Fruit fly (Drosophila melanogaster) whole organism, embryonic: ENCODE data around the gene Usp8.

Source experiments
- Bdp1 ChIP-seq: fragments of 200-800 bp; sonication (Bioruptor generic); optimal IDR thresholded peaks from 3 replicates; lab custom pipeline; 2016; ENCODE audit warnings: missing biosample characterization, missing genetic modification characterization
- CG10321 ChIP-seq: fragments of 200-800 bp; sonication (Bioruptor generic); IDR thresholded peaks from 2 replicates; pipeline ENCODE4 v1.3.6; 2022; ENCODE audit warnings: missing biosample characterization, missing genetic modification characterization
- CG10565 ChIP-seq: fragments of 200-800 bp; sonication (Bioruptor generic); optimal IDR thresholded peaks from 3 replicates; lab custom pipeline; 2016; ENCODE audit warnings: missing biosample characterization, mild to moderate bottlenecking, missing genetic modification characterization
- CG11504 ChIP-seq: fragments of 200-800 bp; sonication (Bioruptor generic); optimal IDR thresholded peaks from 3 replicates; lab custom pipeline; 2019; ENCODE audit warnings: missing biosample characterization, mild to moderate bottlenecking, missing genetic modification characterization, moderate library complexity
- CG12236 ChIP-seq: fragments of 200-800 bp; sonication (Bioruptor generic); optimal IDR thresholded peaks from 2 replicates; lab custom pipeline; 2016; ENCODE audit warnings: missing biosample characterization, missing genetic modification characterization
- CG12299 ChIP-seq: fragments of 200-800 bp; sonication (Bioruptor generic); optimal IDR thresholded peaks from 2 replicates; lab custom pipeline; 2018; ENCODE audit warnings: missing biosample characterization, mild to moderate bottlenecking, missing genetic modification characterization
- CG12769 ChIP-seq: fragments of 200-800 bp; sonication (Bioruptor generic); optimal IDR thresholded peaks from 2 replicates; lab custom pipeline; 2019; ENCODE audit warnings: missing biosample characterization, mild to moderate bottlenecking, missing genetic modification characterization, moderate library complexity
- CG13424 ChIP-seq: fragments of 200-800 bp; sonication (Bioruptor generic); optimal IDR thresholded peaks from 2 replicates; lab custom pipeline; 2019; ENCODE audit warnings: missing biosample characterization, mild to moderate bottlenecking, missing genetic modification characterization, moderate library complexity
- CG15479 ChIP-seq: fragments of 200-800 bp; sonication (Bioruptor generic); optimal IDR thresholded peaks from 3 replicates; lab custom pipeline; 2019; ENCODE audit warnings: missing biosample characterization, mild to moderate bottlenecking, missing genetic modification characterization, moderate library complexity
- CG17359 ChIP-seq: fragments of 200-800 bp; sonication (Bioruptor generic); optimal IDR thresholded peaks from 3 replicates; lab custom pipeline; 2018; ENCODE audit warnings: missing biosample characterization, mild to moderate bottlenecking, missing genetic modification characterization, moderate library complexity
- CG30020 ChIP-seq: fragments of 200-800 bp; optimal IDR thresholded peaks from 2 replicates; lab custom pipeline; 2019; ENCODE audit warnings: missing biosample characterization, mild to moderate bottlenecking, missing genetic modification characterization, moderate library complexity
- CG31388 ChIP-seq: fragments of 200-800 bp; sonication (Bioruptor generic); optimal IDR thresholded peaks from 2 replicates; lab custom pipeline; 2016; ENCODE audit warnings: missing biosample characterization, missing genetic modification characterization
- CG4730 ChIP-seq: fragments of 200-800 bp; sonication (Bioruptor generic); IDR thresholded peaks from 2 replicates; pipeline ENCODE4 v1.3.6; 2022; ENCODE audit warnings: missing biosample characterization, missing genetic modification characterization
- CG4854 ChIP-seq: fragments of 200-800 bp; sonication (Bioruptor generic); optimal IDR thresholded peaks from 2 replicates; lab custom pipeline; 2016; ENCODE audit warnings: missing biosample characterization, missing genetic modification characterization, inconsistent platforms
- CG7786 ChIP-seq: fragments of 200-800 bp; sonication (Bioruptor generic); optimal IDR thresholded peaks from 2 replicates; lab custom pipeline; 2016; ENCODE audit warnings: missing biosample characterization, missing genetic modification characterization
- CG7839 ChIP-seq: fragments of 200-800 bp; sonication (Bioruptor generic); optimal IDR thresholded peaks from 3 replicates; lab custom pipeline; 2018; ENCODE audit warnings: missing biosample characterization, mild to moderate bottlenecking, missing genetic modification characterization, moderate library complexity
- CG7928 ChIP-seq: fragments of 200-800 bp; sonication (Bioruptor generic); optimal IDR thresholded peaks from 2 replicates; lab custom pipeline; 2017; ENCODE audit warnings: missing biosample characterization, mild to moderate bottlenecking, missing genetic modification characterization
- CG7987 ChIP-seq: fragments of 200-800 bp; sonication (Bioruptor generic); optimal IDR thresholded peaks from 2 replicates; lab custom pipeline; 2018; ENCODE audit warnings: missing biosample characterization, mild to moderate bottlenecking, missing genetic modification characterization, moderate library complexity
- CG8089 ChIP-seq: fragments of 200-800 bp; sonication (Bioruptor generic); optimal IDR thresholded peaks from 3 replicates; lab custom pipeline; 2016; ENCODE audit warnings: missing biosample characterization, missing genetic modification characterization
- CoRest ChIP-seq: fragments of 200-800 bp; sonication (Bioruptor generic); optimal IDR thresholded peaks from 3 replicates; lab custom pipeline; 2018; ENCODE audit warnings: missing biosample characterization, mild to moderate bottlenecking, missing genetic modification characterization, moderate library complexity
- Doc3 ChIP-seq: fragments of 200-800 bp; sonication (Bioruptor generic); IDR thresholded peaks from 3 replicates; pipeline ENCODE4 v1.3.6; 2022; ENCODE audit warnings: missing biosample characterization, missing genetic modification characterization; ENCODE audit not compliant: partially characterized antibody
- E2f2 ChIP-seq: fragments of 200-800 bp; sonication (Bioruptor generic); IDR thresholded peaks from 2 replicates; pipeline ENCODE4 v1.3.6; 2022; ENCODE audit warnings: missing biosample characterization, missing genetic modification characterization
- Ets65A ChIP-seq: fragments of 200-800 bp; sonication (Bioruptor generic); peaks from one replicate; lab custom pipeline; 2016; ENCODE audit warnings: missing biosample characterization, missing genetic modification characterization
- Fer2 ChIP-seq: fragments of 200-800 bp; sonication (Bioruptor generic); optimal IDR thresholded peaks from 2 replicates; lab custom pipeline; 2018; ENCODE audit warnings: missing biosample characterization, mild to moderate bottlenecking, missing genetic modification characterization, moderate library complexity
- HLH3B ChIP-seq: fragments of 200-800 bp; sonication (Bioruptor generic); IDR thresholded peaks from 2 replicates; pipeline ENCODE4 v1.3.6; 2022; ENCODE audit warnings: missing biosample characterization, missing genetic modification characterization
- HLH4C ChIP-seq: fragments of 200-800 bp; sonication (Bioruptor generic); IDR thresholded peaks from 3 replicates; pipeline ENCODE4 v1.3.6; 2022; ENCODE audit warnings: missing biosample characterization, missing genetic modification characterization; ENCODE audit not compliant: partially characterized antibody
- Hr39 ChIP-seq: fragments of >200 bp; optimal IDR thresholded peaks from 2 replicates; lab custom pipeline; 2017
- Hr51 ChIP-seq, 2 experiments: fragments of 200-800 bp; sonication (Bioruptor generic); optimal IDR thresholded peaks; 2 replicates in 1 of 2; 3 replicates in 1 of 2; lab custom pipeline; 2016 to 2018; ENCODE audit warnings: missing biosample characterization in 2 of 2, missing genetic modification characterization in 2 of 2, mild to moderate bottlenecking in 1 of 2, moderate library complexity in 1 of 2
- Jarid2 ChIP-seq: fragments of 200-800 bp; sonication (Bioruptor generic); optimal IDR thresholded peaks from 3 replicates; lab custom pipeline; 2017; ENCODE audit warnings: mild to moderate bottlenecking, missing biosample characterization, missing genetic modification reagents, missing genetic modification characterization
- Nf-YB ChIP-seq: fragments of 200-800 bp; sonication (Bioruptor generic); optimal IDR thresholded peaks from 3 replicates; lab custom pipeline; 2019; ENCODE audit warnings: missing biosample characterization, mild to moderate bottlenecking, missing genetic modification characterization, moderate library complexity
- PHDP ChIP-seq: fragments of 200-800 bp; sonication (Bioruptor generic); optimal IDR thresholded peaks from 3 replicates; lab custom pipeline; 2018; ENCODE audit warnings: missing biosample characterization, mild to moderate bottlenecking, missing genetic modification characterization, moderate library complexity
- Sox100B ChIP-seq: fragments of 200-800 bp; sonication (Bioruptor generic); optimal IDR thresholded peaks from 3 replicates; lab custom pipeline; 2018; ENCODE audit warnings: missing biosample characterization, mild to moderate bottlenecking, missing genetic modification characterization
- Sry-β ChIP-seq: fragments of 200-800 bp; sonication (Bioruptor generic); optimal IDR thresholded peaks from 2 replicates; lab custom pipeline; 2018; ENCODE audit warnings: missing biosample characterization, mild to moderate bottlenecking, missing genetic modification characterization, moderate library complexity
- Stat92E ChIP-seq, 3 experiments: fragments of >200 bp in 2 of 3; fragments of 200-800 bp in 1 of 3; sonication (Bioruptor generic) in 1 of 3; optimal IDR thresholded peaks; 2 replicates each; lab custom pipeline; 2017 to 2019; ENCODE audit warnings: missing biosample characterization in 3 of 3, missing genetic modification characterization in 3 of 3, mild to moderate bottlenecking in 1 of 3, moderate library complexity in 1 of 3
- YL-1 ChIP-seq: fragments of 200-800 bp; sonication (Bioruptor generic); optimal IDR thresholded peaks from 3 replicates; lab custom pipeline; 2017; ENCODE audit warnings: missing biosample characterization, mild to moderate bottlenecking, missing genetic modification characterization
- chif ChIP-seq, 2 experiments: fragments of 200-800 bp; sonication (Bioruptor generic); optimal IDR thresholded peaks; 3 replicates each; lab custom pipeline; 2016; ENCODE audit warnings: missing biosample characterization in 2 of 2, missing genetic modification characterization in 2 of 2
- ci ChIP-seq: fragments of 200-800 bp; sonication (Bioruptor generic); IDR thresholded peaks from 3 replicates; pipeline ENCODE4 v1.3.6; 2022; ENCODE audit warnings: missing biosample characterization, missing genetic modification characterization
- ftz-f1 ChIP-seq: fragments of 200-800 bp; sonication (Bioruptor generic); optimal IDR thresholded peaks from 2 replicates; lab custom pipeline; 2016; ENCODE audit warnings: missing biosample characterization, missing genetic modification characterization
- kah ChIP-seq: fragments of 200-800 bp; sonication (Bioruptor generic); optimal IDR thresholded peaks from 2 replicates; lab custom pipeline; 2018; ENCODE audit warnings: missing biosample characterization, mild to moderate bottlenecking, missing genetic modification characterization
- knrl ChIP-seq: fragments of 200-800 bp; sonication (Bioruptor generic); IDR thresholded peaks from 3 replicates; pipeline ENCODE4 v1.3.6; 2022; ENCODE audit warnings: missing biosample characterization, missing genetic modification characterization; ENCODE audit not compliant: partially characterized antibody
- maf-S ChIP-seq: fragments of 200-800 bp; sonication (Bioruptor generic); optimal IDR thresholded peaks from 2 replicates; lab custom pipeline; 2016; ENCODE audit warnings: missing biosample characterization, missing genetic modification characterization
- mam ChIP-seq: fragments of 200-800 bp; sonication (Bioruptor generic); optimal IDR thresholded peaks from 3 replicates; lab custom pipeline; 2016; ENCODE audit warnings: missing biosample characterization, missing genetic modification characterization
- nerfin-1 ChIP-seq: fragments of 200-800 bp; sonication (Bioruptor generic); optimal IDR thresholded peaks from 3 replicates; lab custom pipeline; 2019; ENCODE audit warnings: missing biosample characterization, mild to moderate bottlenecking, missing genetic modification characterization, moderate library complexity
- p53 ChIP-seq: fragments of 200-800 bp; sonication (Bioruptor generic); optimal IDR thresholded peaks from 2 replicates; lab custom pipeline; 2016; ENCODE audit warnings: missing biosample characterization, missing genetic modification characterization
- peb ChIP-seq: fragments of 200-800 bp; sonication (Bioruptor generic); IDR thresholded peaks from 2 replicates; pipeline ENCODE4 v1.3.6; 2022; ENCODE audit warnings: missing biosample characterization, missing genetic modification characterization
- pros ChIP-seq: fragments of 200-800 bp; sonication (Bioruptor generic); optimal IDR thresholded peaks from 3 replicates; lab custom pipeline; 2019; ENCODE audit warnings: missing biosample characterization, mild to moderate bottlenecking, missing genetic modification characterization, moderate library complexity
- scrt ChIP-seq: fragments of 200-800 bp; sonication (Bioruptor generic); optimal IDR thresholded peaks from 2 replicates; lab custom pipeline; 2018; ENCODE audit warnings: missing biosample characterization, mild to moderate bottlenecking, missing genetic modification characterization, moderate library complexity
- shn ChIP-seq: fragments of 200-800 bp; sonication (Bioruptor generic); optimal IDR thresholded peaks from 3 replicates; lab custom pipeline; 2016; ENCODE audit warnings: missing biosample characterization, missing genetic modification characterization
- sob ChIP-seq: fragments of 200-800 bp; sonication (Bioruptor generic); IDR thresholded peaks from 2 replicates; pipeline ENCODE4 v1.3.6; 2022; ENCODE audit warnings: missing biosample characterization, missing genetic modification characterization
- usp ChIP-seq: fragments of >200 bp; optimal IDR thresholded peaks from 2 replicates; lab custom pipeline; 2017; ENCODE audit warnings: missing biosample characterization, missing genetic modification characterization
- vfl ChIP-seq: fragments of 200-800 bp; sonication (Bioruptor generic); optimal IDR thresholded peaks from 2 replicates; lab custom pipeline; 2016; ENCODE audit warnings: missing biosample characterization, missing genetic modification characterization

The Usp8 gene

DNA sequence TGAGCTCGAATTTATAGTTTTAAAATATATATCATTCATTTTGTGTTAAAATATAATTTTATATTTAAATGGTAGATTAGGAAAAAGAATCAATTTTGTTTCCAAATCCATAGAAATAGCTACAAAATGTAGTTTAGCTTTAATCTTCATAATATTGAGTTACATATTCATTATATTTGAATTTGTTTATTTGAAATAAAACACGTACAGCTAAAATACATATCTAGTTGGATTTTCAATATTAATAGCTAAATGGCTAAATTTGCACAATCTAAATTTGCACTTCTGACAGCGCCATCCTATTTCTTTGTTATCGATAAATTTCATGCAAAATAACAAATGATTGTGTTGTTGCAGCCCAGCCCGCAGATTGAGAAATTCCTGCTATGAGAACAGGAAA is at the start of gene Usp8 (continued):
- TF ChIP-seq CG7839: no peak
- TF ChIP-seq p53 (GFP tag; lab: Kevin White, UChicago): no peak
- no peak for TF ChIP-seq Hr39
- TF ChIP-seq E2f2 (GFP tag; lab: Robert Waterston, UW): peak; percentile 14; the same call in 1 of the 2 replicates
- no peak for TF ChIP-seq scrt (GFP tag; lab: Kevin White, UChicago)
- TF ChIP-seq Nf-YB: no peak
- TF ChIP-seq PHDP: peak; percentile 8
- TF ChIP-seq CG4854: no peak
- no peak for TF ChIP-seq Stat92E (GFP tag; optimal IDR thresholded peaks at IDR 0.05; lab: Kevin White, UChicago)
- TF ChIP-seq CG17359: no peak
- no peak for TF ChIP-seq Jarid2 (GFP tag; lab: Kevin White, UChicago)
- no peak for TF ChIP-seq Fer2 (tag; lab: Kevin White, UChicago)
- no peak for TF ChIP-seq Bdp1 (GFP tag; lab: Kevin White, UChicago)
- no peak for TF ChIP-seq kah (GFP tag; lab: Kevin White, UChicago)
- no peak for TF ChIP-seq CG31388 (GFP tag; lab: Kevin White, UChicago)
- peak; percentile 62 for TF ChIP-seq CG13424
- TF ChIP-seq Hr51 (GFP tag; optimal IDR thresholded peaks at IDR 0.05; lab: Kevin White, UChicago): no peak
- no peak for TF ChIP-seq mam (GFP tag; lab: Kevin White, UChicago)
- TF ChIP-seq chif (GFP tag; optimal IDR thresholded peaks at IDR 0.05; lab: Kevin White, UChicago): no peak
- TF ChIP-seq CG15479: peak; percentile 71
- 0 out of 3 replicates have a peak, but pooled peaks have one; percentile 47 for TF ChIP-seq HLH4C (GFP tag; lab: Robert Waterston, UW)
- no peak for TF ChIP-seq shn (GFP tag; lab: Kevin White, UChicago)
- TF ChIP-seq Sox100B (GFP tag; lab: Kevin White, UChicago): no peak
- no peak for TF ChIP-seq CG7786
- no peak for TF ChIP-seq CG12299 (tag; lab: Kevin White, UChicago)
- TF ChIP-seq CG10321 (GFP tag; lab: Robert Waterston, UW): no peak
- TF ChIP-seq CG30020: peak; percentile 64
- peak; percentile 20 for TF ChIP-seq YL-1 (GFP tag; lab: Kevin White, UChicago)
- no peak for TF ChIP-seq peb (GFP tag; lab: Robert Waterston, UW)
- no peak for TF ChIP-seq usp
- TF ChIP-seq CG12769: no peak
- no peak for TF ChIP-seq CG7987 (GFP tag; lab: Kevin White, UChicago)
- TF ChIP-seq vfl (GFP tag; lab: Kevin White, UChicago): no peak
- peak; percentile 95 for TF ChIP-seq Sry-β (GFP tag; lab: Kevin White, UChicago)
- TF ChIP-seq CG11504 (tag; lab: Kevin White, UChicago): no peak
- no peak for TF ChIP-seq CG8089
- TF ChIP-seq knrl: no peak
- no peak for TF ChIP-seq Doc3 (GFP tag; lab: Robert Waterston, UW)
- TF ChIP-seq CoRest (tag; lab: Kevin White, UChicago): peak; percentile 68
- no peak for TF ChIP-seq ci (GFP tag; lab: Robert Waterston, UW)
- no peak for TF ChIP-seq HLH3B (GFP tag; lab: Robert Waterston, UW)
- TF ChIP-seq ftz-f1 (GFP tag; lab: Kevin White, UChicago): no peak
- TF ChIP-seq CG4730 (GFP tag; lab: Robert Waterston, UW): no peak
- TF ChIP-seq CG12236 (GFP tag; lab: Kevin White, UChicago): no peak
- no peak for TF ChIP-seq CG10565 (GFP tag; lab: Kevin White, UChicago)
- TF ChIP-seq sob (GFP tag; lab: Robert Waterston, UW): no peak
- no peak for TF ChIP-seq Ets65A (GFP tag; lab: Kevin White, UChicago)
- TF ChIP-seq CG7928 (GFP tag; lab: Kevin White, UChicago): no peak
- peak; percentile 11 for TF ChIP-seq nerfin-1 (tag; lab: Kevin White, UChicago)
- no peak for TF ChIP-seq maf-S
- no peak for TF ChIP-seq pros (GFP tag; lab: Kevin White, UChicago)
